Fruit fly (Drosophila melanogaster): ENCODE measurements around the gene Ugt302K1.
A peak's percentile ranks its signal among the peaks of the same experiment; 100 is the strongest.

The Ugt302K1 gene

dm6 chr3R:11198062-11198472 is 44.4 kb upstream of the Ugt302K1 start (continued):
- TF ChIP-seq jigr1 (GFP tag; IDR thresholded peaks at IDR 0.05) (no peak), CG11696 (GFP tag; IDR thresholded peaks at IDR 0.05) (no peak), CG1792 (GFP tag; optimal IDR thresholded peaks at IDR 0.05) (no peak), Rfx (GFP tag; IDR thresholded peaks at IDR 0.05) (peak; percentile 44; the same call in 1 of the 2 replicates), CG2678 (tag; optimal IDR thresholded peaks at IDR 0.05) (no peak), GATAe (GFP tag; conservative IDR thresholded peaks at IDR 0.05) (no peak), CG14667 (GFP tag; IDR thresholded peaks at IDR 0.05) (no peak), h (optimal IDR thresholded peaks at IDR 0.05) (no peak), CG8089 (GFP tag; optimal IDR thresholded peaks at IDR 0.05) (no peak), HLH54F (GFP tag; optimal IDR thresholded peaks at IDR 0.05) (no peak), CG14965 (GFP tag; optimal IDR thresholded peaks at IDR 0.05; ENCODE audit: borderline replicate concordance) (no peak), CG17385 (GFP tag; optimal IDR thresholded peaks at IDR 0.05) (peak; percentile 3), H15 (GFP tag; IDR thresholded peaks at IDR 0.05) (no peak), CG13624 (GFP tag; optimal IDR thresholded peaks at IDR 0.05) (peak; percentile 12), CG17612 (GFP tag; IDR thresholded peaks at IDR 0.05) (no peak), Opbp (GFP tag; IDR thresholded peaks at IDR 0.05; ENCODE audit: partially characterized antibody) (no peak), dmrt99B (tag; optimal IDR thresholded peaks at IDR 0.05) (peak; percentile 27), BtbVII (GFP tag; optimal IDR thresholded peaks at IDR 0.05) (peak; percentile 19), crp (GFP tag; optimal IDR thresholded peaks at IDR 0.05) (no peak), CG13123 (GFP tag; optimal IDR thresholded peaks at IDR 0.05) (no peak), org-1 (GFP tag; optimal IDR thresholded peaks at IDR 0.05) (no peak), HmgD (GFP tag; optimal IDR thresholded peaks at IDR 0.05) (peak; percentile 3), Nf-YB (GFP tag; optimal IDR thresholded peaks at IDR 0.05) (no peak), tna (GFP tag; IDR thresholded peaks at IDR 0.05; ENCODE audit: partially characterized antibody) (peak; percentile 13; the same call in 1 of the 2 replicates), CG11695 (GFP tag; IDR thresholded peaks at IDR 0.05) (no peak; the same call in 2 of the 3 replicates), row (GFP tag; IDR thresholded peaks at IDR 0.05) (peak; percentile 70), lbe (GFP tag; optimal IDR thresholded peaks at IDR 0.05) (no peak), caup (GFP tag; optimal IDR thresholded peaks at IDR 0.05; ENCODE audit: severe bottlenecking) (peak; percentile 38), Deaf1 (tag; optimal IDR thresholded peaks at IDR 0.05) (no peak), CG15479 (GFP tag; optimal IDR thresholded peaks at IDR 0.05) (no peak), CG4360 (GFP tag; IDR thresholded peaks at IDR 0.05) (no peak), pfk (GFP tag; optimal IDR thresholded peaks at IDR 0.05) (no peak), Rx (GFP tag; IDR thresholded peaks at IDR 0.05) (no peak), bbx (GFP tag; IDR thresholded peaks at IDR 0.05; ENCODE audit: partially characterized antibody) (peak; percentile 41; the same call in 1 of the 2 replicates), CG7556 (GFP tag; optimal IDR thresholded peaks at IDR 0.05) (no peak), CG7839 (tag; optimal IDR thresholded peaks at IDR 0.05) (peak; percentile 34), usp (GFP tag; optimal IDR thresholded peaks at IDR 0.05) (no peak), Dll (GFP tag; IDR thresholded peaks at IDR 0.05; ENCODE audit: partially characterized antibody) (no peak), Fer3 (tag; optimal IDR thresholded peaks at IDR 0.05) (peak; percentile 12), sna (GFP tag; IDR thresholded peaks at IDR 0.05; ENCODE audit: partially characterized antibody) (no peak), CG9609 (GFP tag; optimal IDR thresholded peaks at IDR 0.05) (no peak), sob (GFP tag; IDR thresholded peaks at IDR 0.05) (peak; percentile 51; the same call in 1 of the 2 replicates), CG34224 (GFP tag; IDR thresholded peaks at IDR 0.05; ENCODE audit: partially characterized antibody) (no peak), trh (GFP tag; optimal IDR thresholded peaks at IDR 0.05) (no peak), mirr (GFP tag; optimal IDR thresholded peaks at IDR 0.05) (peak; percentile 31), ewg (GFP tag; optimal IDR thresholded peaks at IDR 0.05) (no peak), Max (GFP tag; optimal IDR thresholded peaks at IDR 0.05) (no peak), CG10959 (GFP tag; IDR thresholded peaks at IDR 0.05) (no peak), CkIIα-i1 (GFP tag; IDR thresholded peaks at IDR 0.05) (no peak), CG12769 (tag; optimal IDR thresholded peaks at IDR 0.05) (peak; percentile 67), chm (GFP tag; IDR thresholded peaks at IDR 0.05) (no peak)
